Fruit fly (Drosophila melanogaster) ovary, adult (tissue): ENCODE data around the gene Wdr62.

Experiments used
- CG17801 ChIP-seq: fragments of 200-800 bp; optimal IDR thresholded peaks from 2 replicates; lab custom pipeline; 2019; ENCODE audit warnings: missing biosample characterization, mild to moderate bottlenecking, missing genetic modification characterization, moderate library complexity; ENCODE audit not compliant: partially characterized antibody

Wdr62 gene

dm6 chr2L:1946628-1947027 is 62.2 kb downstream of the Wdr62 start, which contains the start of gene CG33673:
CG33673 (minus strand) TSS chr2L:1946728.
- TF ChIP-seq CG17801 (GFP tag; lab: Kevin White, UChicago) = no peak

DNA sequence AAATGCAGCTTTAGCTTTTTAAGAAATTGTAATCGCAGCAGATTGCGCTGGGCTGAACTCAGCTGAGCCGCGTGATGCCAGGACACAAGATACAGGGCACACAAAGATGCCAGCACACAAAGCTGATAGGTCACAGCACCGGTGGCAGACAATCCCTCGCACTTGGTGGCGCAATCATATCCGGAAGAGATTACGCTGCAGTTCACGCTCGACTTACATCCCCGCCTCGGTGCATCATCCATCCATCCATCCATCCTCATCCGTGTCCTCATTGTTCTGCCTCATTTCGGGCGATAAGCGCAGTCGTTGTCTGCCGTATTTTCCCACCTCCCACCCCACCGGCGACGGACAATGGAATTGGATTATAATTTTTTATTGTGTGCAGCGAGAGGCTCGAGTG is 63.5 kb downstream of the Wdr62 start:
- TF ChIP-seq CG17801 (GFP tag; lab: Kevin White, UChicago) = no peak

dm6 chr2L:1954541-1954940 is 70.1 kb downstream of the Wdr62 start:
- no peak for TF ChIP-seq CG17801 (GFP tag; lab: Kevin White, UChicago)

DNA sequence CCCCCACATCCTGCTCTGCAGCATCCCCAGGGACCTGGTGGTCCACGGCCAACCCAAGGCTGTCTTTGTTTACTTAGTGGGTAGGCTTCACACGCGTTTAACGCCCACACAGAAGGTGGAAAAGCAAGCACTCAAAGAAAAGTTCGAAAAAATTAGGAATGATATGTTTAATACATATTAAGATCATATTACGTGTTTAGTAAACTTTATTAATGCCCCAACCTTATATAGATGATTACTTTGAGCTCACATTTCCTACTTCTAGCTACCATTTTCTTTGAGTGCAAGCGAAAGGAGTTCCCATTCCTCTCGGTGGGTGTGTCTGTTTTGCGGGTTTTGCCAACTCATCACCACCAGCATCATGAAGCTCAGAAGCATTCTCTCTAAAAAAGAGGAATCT is 75.0 kb downstream of the Wdr62 start:
- TF ChIP-seq CG17801 (GFP tag; lab: Kevin White, UChicago) = no peak

dm6 chr2L:1960056-1960455 is 75.6 kb downstream of the Wdr62 start:
- TF ChIP-seq CG17801 (GFP tag; lab: Kevin White, UChicago) = no peak

- no peak for TF ChIP-seq CG17801 (GFP tag; lab: Kevin White, UChicago)
These were observed 77.6 kb downstream of the Wdr62 start for dm6 chr2L:1961932-1962496.

- TF ChIP-seq CG17801 (GFP tag; lab: Kevin White, UChicago) = no peak
These were observed 82.9 kb downstream of the Wdr62 start for dm6 chr2L:1967301-1967700.

dm6 chr2L:1967861-1968260 is 83.4 kb downstream of the Wdr62 start:
- no peak for TF ChIP-seq CG17801 (GFP tag; lab: Kevin White, UChicago)

DNA sequence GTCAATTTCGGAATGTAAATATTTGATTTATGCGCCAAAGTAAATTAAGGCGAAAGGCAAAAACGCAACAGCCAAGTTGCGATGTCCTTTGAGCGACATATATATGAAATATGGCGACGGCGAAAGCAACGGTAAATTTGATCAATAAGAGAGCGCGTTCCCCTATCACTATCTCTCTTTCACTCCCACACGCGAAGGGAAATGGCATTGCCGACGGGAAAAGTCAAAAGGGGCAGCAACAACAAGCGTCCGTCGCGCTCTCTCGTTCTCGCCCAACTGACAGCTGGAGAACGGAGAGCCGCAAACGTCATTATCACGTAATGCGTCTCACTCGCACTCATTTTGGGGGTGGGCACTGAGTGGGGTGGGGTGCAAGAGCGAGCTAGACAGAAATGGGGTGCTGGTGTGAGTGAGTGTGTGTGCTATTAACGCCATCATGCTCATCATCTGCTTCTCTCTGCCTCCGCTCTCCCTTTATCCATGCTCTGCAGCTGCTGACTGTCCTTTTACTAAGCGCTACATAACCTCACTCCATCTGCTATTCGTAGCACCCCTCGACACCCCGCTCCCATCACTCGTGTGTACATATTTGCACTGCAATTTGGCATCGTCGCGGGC is 86.0 kb downstream of the Wdr62 start, which contains the start of gene erm:
TSS of gene erm (minus strand) at position 51 of the 618 bp plus-strand sequence.
- no peak for TF ChIP-seq CG17801 (GFP tag; lab: Kevin White, UChicago)

dm6 chr2L:1972450-1973119 is 88.2 kb downstream of the Wdr62 start:
- TF ChIP-seq CG17801 (GFP tag; lab: Kevin White, UChicago) = no peak

DNA sequence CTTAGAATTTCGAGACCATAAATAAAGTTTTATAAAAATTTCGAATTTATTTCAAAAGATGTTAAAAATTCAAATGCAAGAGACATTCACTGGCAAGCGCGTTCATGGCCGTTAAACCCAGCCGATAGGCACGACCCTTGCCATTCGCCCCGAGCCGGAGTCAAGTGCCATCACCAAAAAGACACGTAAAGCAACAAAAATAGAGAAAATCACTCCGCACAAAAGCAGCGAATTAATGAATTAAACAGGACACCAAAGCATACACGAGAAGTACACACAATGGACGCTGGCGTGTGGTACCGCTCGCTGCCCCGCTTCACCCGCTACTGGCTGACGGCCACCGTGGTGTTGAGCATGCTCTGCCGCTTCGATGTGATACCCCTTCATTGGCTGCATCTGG is 89.5 kb downstream of the Wdr62 start, which contains the start of gene Der-1:
TSS of gene Der-1 (plus strand) at position 1 of the 400 bp plus-strand sequence.
- no peak for TF ChIP-seq CG17801 (GFP tag; lab: Kevin White, UChicago)

DNA sequence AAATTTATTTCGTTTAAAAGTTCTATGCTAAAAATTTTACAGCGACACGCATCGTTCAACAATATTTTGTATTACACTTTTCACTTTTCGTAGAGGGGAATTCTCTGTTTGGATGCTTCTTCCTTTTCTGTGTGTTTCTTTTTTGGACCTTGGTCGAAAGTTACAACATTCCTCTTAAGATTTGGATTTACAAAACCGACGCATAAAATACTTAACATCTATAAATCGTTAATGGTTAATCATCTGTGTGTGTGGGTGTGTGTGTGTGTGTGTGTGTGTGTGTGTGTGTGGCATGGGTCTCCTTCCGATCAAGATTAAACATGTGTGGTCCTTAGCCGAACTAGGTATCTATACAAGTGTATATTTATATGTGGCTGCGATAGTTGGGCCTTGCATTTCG is 91.1 kb downstream of the Wdr62 start:
- TF ChIP-seq CG17801 (GFP tag; lab: Kevin White, UChicago) = no peak

DNA sequence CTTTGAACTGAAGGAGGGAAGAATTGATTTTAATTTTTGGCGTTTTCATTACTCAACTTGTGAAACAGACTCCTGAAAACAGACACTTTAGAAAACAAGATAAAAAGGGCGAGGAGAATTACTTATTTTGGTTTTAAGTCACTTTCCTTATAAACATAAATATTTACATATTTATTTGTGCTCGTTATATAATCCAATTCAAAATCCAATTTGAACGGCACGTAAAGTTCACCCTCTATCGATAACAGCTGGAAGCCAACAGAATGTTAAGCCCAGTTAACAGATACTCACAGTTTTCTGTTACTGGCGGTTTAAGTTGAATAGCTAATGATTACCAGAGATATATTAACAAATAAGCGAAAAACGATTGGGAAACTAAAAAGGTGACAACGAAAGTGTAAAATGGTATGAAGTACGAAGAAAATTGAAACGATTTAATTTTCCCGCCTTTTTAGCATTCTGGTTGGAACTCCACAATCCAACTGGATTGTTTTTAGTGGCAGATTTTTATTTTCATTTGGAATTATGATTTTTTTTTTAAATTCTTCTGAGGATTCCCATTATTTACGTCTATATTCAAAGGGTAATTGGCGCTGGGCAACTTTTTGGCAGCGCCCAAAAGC is 94.9 kb downstream of the Wdr62 start:
- TF ChIP-seq CG17801 (GFP tag; lab: Kevin White, UChicago) = no peak

DNA sequence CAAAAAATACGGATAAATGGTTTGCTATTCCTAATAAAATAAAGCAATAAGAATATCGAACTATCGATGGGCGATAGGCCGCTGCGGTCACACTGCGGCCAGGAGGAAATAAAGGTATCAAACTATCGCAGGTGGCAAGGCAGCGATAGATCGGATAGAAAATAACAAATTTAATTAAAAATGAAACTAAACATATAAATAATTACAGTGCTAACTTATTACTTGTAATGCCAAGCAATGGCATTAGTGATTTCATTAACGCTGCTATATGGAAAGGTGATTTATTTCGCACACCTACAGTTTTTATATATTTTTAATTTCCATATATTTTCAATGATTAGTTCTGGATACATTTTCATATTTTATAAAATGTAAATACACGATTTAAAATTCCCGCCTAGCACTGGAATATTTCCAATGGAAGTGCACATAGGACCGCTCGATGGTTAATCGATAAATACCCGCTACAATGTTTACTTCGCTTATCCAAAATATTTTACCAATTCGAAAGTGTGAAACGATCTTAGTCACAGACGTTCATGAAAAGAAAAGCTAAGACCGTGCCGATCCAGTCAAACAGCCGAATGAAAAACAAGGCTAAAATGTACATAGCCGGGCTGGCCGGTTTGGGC is 96.4 kb downstream of the Wdr62 start, which contains the start of the genes CG15356 and CG15362:
TSS of gene CG15356 (minus strand) at position 48 of the 632 bp plus-strand sequence.
TSS of gene CG15362 (plus strand) at position 469 of the 632 bp plus-strand sequence.
- TF ChIP-seq CG17801 (GFP tag; lab: Kevin White, UChicago) = peak; percentile 34
